Worm (Caenorhabditis elegans) whole organism, L4/young adult: ENCODE results near the gene F07C3.2.

Experiments used
- W03F9.2 ChIP-seq: fragments of 150-350 bp; optimal IDR thresholded peaks from 2 replicates; lab custom pipeline; 2014; ENCODE audit warnings: missing biosample characterization, missing genetic modification characterization
- dao-5 ChIP-seq: sonication (generic microtip); optimal IDR thresholded peaks from 2 replicates; lab custom pipeline; 2016; ENCODE audit warnings: missing genotype, missing genetic modification characterization, moderate library complexity, missing compliant biosample characterization
- him-1 ChIP-seq: sonication (generic microtip); optimal IDR thresholded peaks from 2 replicates; lab custom pipeline; 2016; ENCODE audit warnings: missing genotype, missing genetic modification reagents, missing genetic modification characterization, missing compliant biosample characterization

DNA sequence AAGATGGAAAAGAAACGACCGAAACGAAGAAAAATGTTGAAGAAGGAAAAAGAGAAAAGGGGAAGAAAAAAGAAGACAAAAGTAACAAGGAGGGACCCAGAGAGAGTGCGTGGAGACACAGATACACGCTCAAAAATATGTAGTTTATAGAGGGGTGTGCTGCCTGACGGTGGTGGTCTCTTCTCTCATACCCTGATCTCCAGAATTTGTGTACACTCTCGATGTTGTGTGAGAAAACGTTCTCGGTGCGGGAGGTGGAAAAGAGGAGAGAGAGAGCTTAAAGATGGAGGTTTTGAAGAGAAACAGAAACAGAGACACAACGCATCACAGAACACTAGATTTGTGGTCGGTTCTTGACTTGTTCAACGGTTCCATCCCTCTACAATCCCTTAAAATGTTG, 47.7 kb downstream of the F07C3.2 start:
- TF ChIP-seq W03F9.2 = no peak
- TF ChIP-seq dao-5 (tag; lab: Kevin White, UChicago) = no peak
- peak; percentile 55 for TF ChIP-seq him-1
